Fruit fly (Drosophila melanogaster) whole organism, embryonic: ENCODE results near the gene Caf1-55.

Experiments
- Antp ChIP-seq: fragments of 200-800 bp; sonication (Bioruptor generic); optimal IDR thresholded peaks from 3 replicates; lab custom pipeline; 2016; ENCODE audit warnings: missing biosample characterization, missing genetic modification characterization
- Atf6 ChIP-seq: fragments of 200-800 bp; sonication (Bioruptor generic); IDR thresholded peaks from 2 replicates; pipeline ENCODE4 v1.3.6; 2022; ENCODE audit warnings: missing biosample characterization, missing genetic modification characterization
- C15 ChIP-seq: fragments of 200-800 bp; sonication (Bioruptor generic); IDR thresholded peaks from 3 replicates; pipeline ENCODE4 v1.3.6; 2022; ENCODE audit warnings: missing biosample characterization, missing genetic modification characterization
- CG11456 ChIP-seq: fragments of 200-800 bp; sonication (Bioruptor generic); IDR thresholded peaks from 3 replicates; pipeline ENCODE4 v1.3.6; 2022; ENCODE audit warnings: missing biosample characterization, missing genetic modification characterization
- CG12659 ChIP-seq: fragments of 200-800 bp; sonication (Bioruptor generic); optimal IDR thresholded peaks from 3 replicates; lab custom pipeline; 2017; ENCODE audit warnings: mild to moderate bottlenecking, missing biosample characterization, missing genetic modification reagents, missing genetic modification characterization
- CG13775 ChIP-seq: fragments of 200-800 bp; sonication (Bioruptor generic); optimal IDR thresholded peaks from 3 replicates; lab custom pipeline; 2017; ENCODE audit warnings: missing biosample characterization, mild to moderate bottlenecking, missing genetic modification characterization
- CG14667 ChIP-seq: fragments of 200-800 bp; sonication (Bioruptor generic); IDR thresholded peaks from 2 replicates; pipeline ENCODE4 v1.3.6; 2022; ENCODE audit warnings: missing biosample characterization, missing genetic modification characterization
- CG15601 ChIP-seq: fragments of 200-800 bp; sonication (Bioruptor generic); optimal IDR thresholded peaks from 3 replicates; lab custom pipeline; 2019; ENCODE audit warnings: missing biosample characterization, mild to moderate bottlenecking, missing genetic modification characterization, moderate library complexity
- CG18262 ChIP-seq: fragments of 200-800 bp; optimal IDR thresholded peaks from 3 replicates; lab custom pipeline; 2019; ENCODE audit warnings: missing biosample characterization, mild to moderate bottlenecking, missing genetic modification characterization, moderate library complexity
- CG2129 ChIP-seq: fragments of 200-800 bp; sonication (Bioruptor generic); IDR thresholded peaks from 2 replicates; pipeline ENCODE4 v1.3.6; 2022; ENCODE audit warnings: missing biosample characterization, missing genetic modification characterization; ENCODE audit not compliant: partially characterized antibody
- CG31365 ChIP-seq: fragments of 200-800 bp; sonication (Bioruptor generic); optimal IDR thresholded peaks from 2 replicates; lab custom pipeline; 2018; ENCODE audit warnings: missing biosample characterization, mild to moderate bottlenecking, missing genetic modification characterization
- CG31388 ChIP-seq: fragments of 200-800 bp; sonication (Bioruptor generic); optimal IDR thresholded peaks from 2 replicates; lab custom pipeline; 2016; ENCODE audit warnings: missing biosample characterization, missing genetic modification characterization
- CG31441 ChIP-seq: fragments of 200-800 bp; sonication (Bioruptor generic); IDR thresholded peaks from 2 replicates; pipeline ENCODE4 v1.3.6; 2022; ENCODE audit warnings: missing biosample characterization, missing genetic modification characterization
- CG4424 ChIP-seq: fragments of 200-800 bp; sonication (Bioruptor generic); optimal IDR thresholded peaks from 3 replicates; lab custom pipeline; 2016; ENCODE audit warnings: missing biosample characterization, missing genetic modification characterization
- CG4820 ChIP-seq: fragments of 200-800 bp; sonication (Bioruptor generic); optimal IDR thresholded peaks from 3 replicates; lab custom pipeline; 2016; ENCODE audit warnings: missing biosample characterization, missing genetic modification characterization
- CG5180 ChIP-seq: fragments of 200-800 bp; sonication (Bioruptor generic); optimal IDR thresholded peaks from 3 replicates; lab custom pipeline; 2017; ENCODE audit warnings: missing biosample characterization, missing genetic modification characterization, mild to moderate bottlenecking, moderate library complexity, missing genetic modification reagents
- CG7372 ChIP-seq: fragments of 200-800 bp; sonication (Bioruptor generic); IDR thresholded peaks from 2 replicates; pipeline ENCODE4 v1.3.6; 2022; ENCODE audit warnings: missing biosample characterization, missing genetic modification characterization
- CG8281 ChIP-seq: fragments of 200-800 bp; sonication (Bioruptor generic); optimal IDR thresholded peaks from 2 replicates; lab custom pipeline; 2018; ENCODE audit warnings: missing biosample characterization, mild to moderate bottlenecking, missing genetic modification characterization, moderate library complexity
- CG8924 ChIP-seq: fragments of 200-800 bp; optimal IDR thresholded peaks from 3 replicates; lab custom pipeline; 2019; ENCODE audit warnings: missing biosample characterization, mild to moderate bottlenecking, missing genetic modification characterization, moderate library complexity
- CG9727 ChIP-seq: fragments of 200-800 bp; sonication (Bioruptor generic); optimal IDR thresholded peaks from 3 replicates; lab custom pipeline; 2017; ENCODE audit warnings: missing biosample characterization, mild to moderate bottlenecking, missing genetic modification characterization
- CG9797 ChIP-seq: fragments of 200-800 bp; sonication (Bioruptor generic); optimal IDR thresholded peaks from 3 replicates; lab custom pipeline; 2018; ENCODE audit warnings: missing biosample characterization, mild to moderate bottlenecking, missing genetic modification characterization
- Elba2 ChIP-seq: fragments of 200-800 bp; sonication (Bioruptor generic); optimal IDR thresholded peaks from 3 replicates; lab custom pipeline; 2016; ENCODE audit warnings: missing biosample characterization, missing genetic modification characterization
- Ets65A ChIP-seq: fragments of 200-800 bp; sonication (Bioruptor generic); peaks from one replicate; lab custom pipeline; 2016; ENCODE audit warnings: missing biosample characterization, missing genetic modification characterization
- Hey ChIP-seq: fragments of 200-800 bp; sonication (Bioruptor generic); optimal IDR thresholded peaks from 3 replicates; lab custom pipeline; 2018; ENCODE audit warnings: missing biosample characterization, mild to moderate bottlenecking, missing genetic modification characterization
- Mrtf ChIP-seq: fragments of 200-800 bp; sonication (Bioruptor generic); IDR thresholded peaks from 3 replicates; pipeline ENCODE4 v1.3.6; 2022; ENCODE audit warnings: missing biosample characterization, missing genetic modification characterization
- NK7.1 ChIP-seq: fragments of 200-800 bp; sonication (Bioruptor generic); optimal IDR thresholded peaks from 3 replicates; lab custom pipeline; 2016; ENCODE audit warnings: missing biosample characterization, missing genetic modification characterization
- Neu2 ChIP-seq: fragments of 200-800 bp; sonication (Bioruptor generic); optimal IDR thresholded peaks from 3 replicates; lab custom pipeline; 2016; ENCODE audit warnings: missing biosample characterization, missing genetic modification characterization, borderline replicate concordance
- Opbp ChIP-seq: fragments of 200-800 bp; sonication (Bioruptor generic); IDR thresholded peaks from 3 replicates; pipeline ENCODE4 v1.3.6; 2022; ENCODE audit warnings: missing biosample characterization, missing genetic modification characterization; ENCODE audit not compliant: partially characterized antibody
- Ptx1 ChIP-seq: fragments of 200-800 bp; sonication (Bioruptor generic); IDR thresholded peaks from 2 replicates; pipeline ENCODE4 v1.3.6; 2022; ENCODE audit warnings: missing biosample characterization, missing genetic modification characterization
- Rfx ChIP-seq: fragments of 200-800 bp; sonication (Bioruptor generic); IDR thresholded peaks from 2 replicates; pipeline ENCODE4 v1.3.6; 2022; ENCODE audit warnings: missing biosample characterization, missing genetic modification characterization
- Sry-δ ChIP-seq: fragments of 200-800 bp; sonication (Bioruptor generic); optimal IDR thresholded peaks from 2 replicates; lab custom pipeline; 2016; ENCODE audit warnings: missing biosample characterization, missing genetic modification characterization
- Tbp ChIP-seq: fragments of >200 bp; optimal IDR thresholded peaks from 2 replicates; lab custom pipeline; 2018; ENCODE audit warnings: missing biosample characterization, missing genetic modification characterization
- ato ChIP-seq: fragments of 200-800 bp; sonication (Bioruptor generic); IDR thresholded peaks from 2 replicates; pipeline ENCODE4 v1.3.6; 2022; ENCODE audit warnings: missing biosample characterization, missing genetic modification characterization; ENCODE audit not compliant: partially characterized antibody
- bowl ChIP-seq: fragments of 200-800 bp; sonication (Bioruptor generic); IDR thresholded peaks from 2 replicates; pipeline ENCODE4 v1.3.6; 2022; ENCODE audit warnings: missing biosample characterization, missing genetic modification characterization
- btn ChIP-seq: fragments of 200-800 bp; sonication (Bioruptor generic); optimal IDR thresholded peaks from 2 replicates; lab custom pipeline; 2016; ENCODE audit warnings: missing biosample characterization, missing genetic modification characterization
- en ChIP-seq: fragments of 200-800 bp; sonication (Bioruptor generic); optimal IDR thresholded peaks from 2 replicates; lab custom pipeline; 2016; ENCODE audit warnings: missing biosample characterization, missing genetic modification characterization
- gcm2 ChIP-seq: fragments of 200-800 bp; sonication (Bioruptor generic); optimal IDR thresholded peaks from 2 replicates; lab custom pipeline; 2016; ENCODE audit warnings: missing biosample characterization, missing genetic modification characterization
- hth ChIP-seq: fragments of >200 bp; optimal IDR thresholded peaks from 2 replicates; lab custom pipeline; 2017; ENCODE audit warnings: inconsistent platforms
- inv ChIP-seq: fragments of 200-800 bp; sonication (Bioruptor generic); IDR thresholded peaks from 2 replicates; pipeline ENCODE4 v1.3.6; 2022; ENCODE audit warnings: missing biosample characterization, missing genetic modification characterization; ENCODE audit not compliant: partially characterized antibody
- kah ChIP-seq: fragments of 200-800 bp; sonication (Bioruptor generic); optimal IDR thresholded peaks from 2 replicates; lab custom pipeline; 2018; ENCODE audit warnings: missing biosample characterization, mild to moderate bottlenecking, missing genetic modification characterization
- klu ChIP-seq: fragments of 200-800 bp; sonication (Bioruptor generic); IDR thresholded peaks from 2 replicates; pipeline ENCODE4 v1.3.6; 2022; ENCODE audit warnings: missing biosample characterization, missing genetic modification characterization
- lbe ChIP-seq: fragments of 200-800 bp; sonication (Bioruptor generic); optimal IDR thresholded peaks from 2 replicates; lab custom pipeline; 2016; ENCODE audit warnings: missing biosample characterization, mild to moderate bottlenecking, missing genetic modification characterization
- mirr ChIP-seq: fragments of 200-800 bp; sonication (Bioruptor generic); optimal IDR thresholded peaks from 3 replicates; lab custom pipeline; 2018; ENCODE audit warnings: missing biosample characterization, mild to moderate bottlenecking, missing genetic modification characterization
- nau ChIP-seq: fragments of 200-800 bp; sonication (Bioruptor generic); optimal IDR thresholded peaks from 3 replicates; lab custom pipeline; 2017; ENCODE audit warnings: missing biosample characterization, mild to moderate bottlenecking, missing genetic modification characterization, missing genetic modification reagents
- onecut ChIP-seq: fragments of 200-800 bp; sonication (Bioruptor generic); IDR thresholded peaks from 2 replicates; pipeline ENCODE4 v1.3.6; 2022; ENCODE audit warnings: missing biosample characterization, missing genetic modification characterization
- pita ChIP-seq: fragments of 200-800 bp; sonication (Bioruptor generic); optimal IDR thresholded peaks from 2 replicates; lab custom pipeline; 2017; ENCODE audit warnings: missing biosample characterization, mild to moderate bottlenecking, missing genetic modification characterization
- pum ChIP-seq: fragments of 200-800 bp; sonication (Bioruptor generic); optimal IDR thresholded peaks from 2 replicates; lab custom pipeline; 2016; ENCODE audit warnings: missing biosample characterization, missing genetic modification characterization
- pzg ChIP-seq: fragments of 200-800 bp; sonication (Bioruptor generic); optimal IDR thresholded peaks from 3 replicates; lab custom pipeline; 2018; ENCODE audit warnings: missing biosample characterization, mild to moderate bottlenecking, missing genetic modification characterization, moderate library complexity
- stc ChIP-seq: fragments of 200-800 bp; sonication (Bioruptor generic); IDR thresholded peaks from 2 replicates; pipeline ENCODE4 v1.3.6; 2022; ENCODE audit warnings: missing biosample characterization, missing genetic modification characterization
- vnd ChIP-seq: fragments of 200-800 bp; sonication (Bioruptor generic); IDR thresholded peaks from 3 replicates; pipeline ENCODE4 v1.3.6; 2022; ENCODE audit warnings: missing biosample characterization, missing genetic modification characterization; ENCODE audit not compliant: partially characterized antibody
- wdn ChIP-seq: fragments of 200-800 bp; sonication (Bioruptor generic); IDR thresholded peaks from 2 replicates; pipeline ENCODE4 v1.3.6; 2022; ENCODE audit warnings: missing biosample characterization, missing genetic modification characterization
- wek ChIP-seq: fragments of 200-800 bp; sonication (Bioruptor generic); optimal IDR thresholded peaks from 3 replicates; lab custom pipeline; 2018; ENCODE audit warnings: missing biosample characterization, mild to moderate bottlenecking, missing genetic modification characterization, moderate library complexity
- wor ChIP-seq: fragments of 200-800 bp; sonication (Bioruptor generic); IDR thresholded peaks from 2 replicates; pipeline ENCODE4 v1.3.6; 2022; ENCODE audit warnings: missing biosample characterization, missing genetic modification characterization

Caf1-55 gene

dm6 chr3R:15206273-15206672, 19.1 kb upstream of the Caf1-55 start, which contains the start of gene Spn88Ea (continued):
- TF ChIP-seq pita (GFP tag; lab: Kevin White, UChicago) (no peak), CG8924 (no peak), CG18262 (tag; lab: Kevin White, UChicago) (no peak), stc (GFP tag; lab: Robert Waterston, UW) (no peak), klu (GFP tag; lab: Robert Waterston, UW) (no peak), CG7372 (GFP tag; lab: Robert Waterston, UW) (no peak), pzg (peak; percentile 26), wor (no peak), Tbp (GFP tag; lab: Kevin White, UChicago) (no peak), CG13775 (GFP tag; lab: Kevin White, UChicago) (no peak), CG12659 (GFP tag; lab: Kevin White, UChicago) (peak; percentile 20), CG2129 (GFP tag; lab: Robert Waterston, UW) (no peak), Mrtf (no peak), Hey (no peak), mirr (GFP tag; lab: Kevin White, UChicago) (peak; percentile 18), Elba2 (no peak), Rfx (GFP tag; lab: Robert Waterston, UW) (no peak), onecut (GFP tag; lab: Robert Waterston, UW) (no peak), CG4820 (GFP tag; lab: Kevin White, UChicago) (no peak), inv (no peak), CG14667 (GFP tag; lab: Robert Waterston, UW) (no peak), CG11456 (GFP tag; lab: Robert Waterston, UW) (no peak), en (GFP tag; lab: Kevin White, UChicago) (no peak), pum (GFP tag; lab: Kevin White, UChicago) (no peak), CG4424 (GFP tag; lab: Kevin White, UChicago) (no peak), Ptx1 (no peak), wek (GFP tag; lab: Kevin White, UChicago) (no peak), wdn (GFP tag; lab: Robert Waterston, UW) (no peak), Antp (GFP tag; lab: Kevin White, UChicago) (no peak), CG15601 (tag; lab: Kevin White, UChicago) (no peak), Atf6 (GFP tag; lab: Robert Waterston, UW) (no peak), bowl (no peak), ato (GFP tag; lab: Robert Waterston, UW) (0 out of 2 replicates have a peak, but pooled peaks have one; percentile 26), Neu2 (GFP tag; lab: Kevin White, UChicago) (no peak), CG31388 (GFP tag; lab: Kevin White, UChicago) (no peak), Ets65A (GFP tag; lab: Kevin White, UChicago) (no peak), lbe (GFP tag; lab: Kevin White, UChicago) (no peak), btn (GFP tag; lab: Kevin White, UChicago) (no peak), CG9797 (GFP tag; lab: Kevin White, UChicago) (no peak), CG9727 (GFP tag; lab: Kevin White, UChicago) (no peak), CG31441 (peak; percentile 99), hth (lab: Kevin White, UChicago) (no peak), gcm2 (GFP tag; lab: Kevin White, UChicago) (no peak), Opbp (GFP tag; lab: Robert Waterston, UW) (peak; percentile 36; the same call in 1 of the 3 replicates), NK7.1 (GFP tag; lab: Kevin White, UChicago) (no peak), CG5180 (GFP tag; lab: Kevin White, UChicago) (no peak), vnd (GFP tag; lab: Robert Waterston, UW) (no peak), Sry-δ (GFP tag; lab: Kevin White, UChicago) (peak; percentile 28), CG8281 (no peak), C15 (GFP tag; lab: Robert Waterston, UW) (no peak), nau (GFP tag; lab: Kevin White, UChicago) (no peak), kah (GFP tag; lab: Kevin White, UChicago) (no peak), CG31365 (tag; lab: Kevin White, UChicago) (no peak)
